Fruit fly (Drosophila melanogaster) whole organism, prepupa: ENCODE results near the gene CG18814.
A peak's percentile ranks its signal among the peaks of the same experiment; 100 is the strongest.

ENCODE experiments used
- Blimp-1 ChIP-seq: fragments of 200-800 bp; sonication (Bioruptor generic); optimal IDR thresholded peaks from 3 replicates; lab custom pipeline; 2017; ENCODE audit warnings: missing biosample characterization, missing genetic modification characterization, mild to moderate bottlenecking, moderate library complexity, missing genetic modification reagents
- CG10631 ChIP-seq: fragments of 200-800 bp; sonication (Bioruptor generic); optimal IDR thresholded peaks from 2 replicates; lab custom pipeline; 2016; ENCODE audit warnings: missing biosample characterization, missing genetic modification characterization
- CG11902 ChIP-seq: fragments of 200-800 bp; sonication (Bioruptor generic); optimal IDR thresholded peaks from 3 replicates; lab custom pipeline; 2016; ENCODE audit warnings: missing biosample characterization, missing genetic modification characterization
- CG31627 ChIP-seq: fragments of 200-800 bp; sonication (Bioruptor generic); optimal IDR thresholded peaks from 3 replicates; lab custom pipeline; 2016; ENCODE audit warnings: missing biosample characterization, missing genetic modification characterization
- CG32006 ChIP-seq: fragments of 200-800 bp; sonication (Bioruptor generic); optimal IDR thresholded peaks from 3 replicates; lab custom pipeline; 2017; ENCODE audit warnings: missing biosample characterization, mild to moderate bottlenecking, missing genetic modification characterization
- CG4318 ChIP-seq: fragments of 200-800 bp; sonication (Bioruptor generic); optimal IDR thresholded peaks from 3 replicates; lab custom pipeline; 2017; ENCODE audit warnings: missing biosample characterization, mild to moderate bottlenecking, missing genetic modification characterization
- CG6163 ChIP-seq: fragments of 200-800 bp; sonication (Bioruptor generic); IDR thresholded peaks from 3 replicates; pipeline ENCODE4 v1.3.6; 2022; ENCODE audit warnings: missing biosample characterization, missing genetic modification characterization
- CG6276 ChIP-seq: fragments of 200-800 bp; sonication (Bioruptor generic); optimal IDR thresholded peaks from 2 replicates; lab custom pipeline; 2017; ENCODE audit warnings: missing biosample characterization, mild to moderate bottlenecking, missing genetic modification characterization
- CG6808 ChIP-seq: fragments of 200-800 bp; sonication (Bioruptor generic); optimal IDR thresholded peaks from 3 replicates; lab custom pipeline; 2017; ENCODE audit warnings: missing biosample characterization, missing genetic modification characterization, mild to moderate bottlenecking, moderate library complexity, missing genetic modification reagents
- CG8119 ChIP-seq: fragments of 200-800 bp; sonication (Bioruptor generic); IDR thresholded peaks from 3 replicates; pipeline ENCODE4 v1.3.6; 2022; ENCODE audit warnings: missing biosample characterization, missing genetic modification characterization
- CG8319 ChIP-seq: fragments of 200-800 bp; sonication (Bioruptor generic); optimal IDR thresholded peaks from 3 replicates; lab custom pipeline; 2016; ENCODE audit warnings: missing biosample characterization, missing genetic modification characterization
- CG8632 ChIP-seq: fragments of 200-800 bp; sonication (Bioruptor generic); optimal IDR thresholded peaks from 3 replicates; lab custom pipeline; 2016; ENCODE audit warnings: missing biosample characterization, missing genetic modification characterization
- Eip75B ChIP-seq: fragments of 200-800 bp; sonication (Bioruptor generic); optimal IDR thresholded peaks from 3 replicates; lab custom pipeline; 2016; ENCODE audit warnings: missing biosample characterization, missing genetic modification characterization
- Eip78C ChIP-seq: fragments of 200-800 bp; sonication (Bioruptor generic); peaks from one replicate; lab custom pipeline; 2016; ENCODE audit warnings: missing biosample characterization, missing genetic modification characterization
- Eip93F ChIP-seq: fragments of 200-800 bp; sonication (Bioruptor generic); optimal IDR thresholded peaks from 2 replicates; lab custom pipeline; 2016; ENCODE audit warnings: missing biosample characterization, mild to moderate bottlenecking, missing genetic modification characterization
- Ets21C ChIP-seq: fragments of 200-800 bp; sonication (Bioruptor generic); optimal IDR thresholded peaks from 3 replicates; lab custom pipeline; 2016; ENCODE audit warnings: missing biosample characterization, missing genetic modification characterization
- Ets96B ChIP-seq: fragments of 200-800 bp; optimal IDR thresholded peaks from 2 replicates; lab custom pipeline; 2019; ENCODE audit warnings: missing biosample characterization, mild to moderate bottlenecking, missing genetic modification characterization, moderate library complexity
- Hr39 ChIP-seq: fragments of 200-800 bp; sonication (Bioruptor generic); optimal IDR thresholded peaks from 2 replicates; lab custom pipeline; 2016; ENCODE audit warnings: missing biosample characterization, missing genetic modification characterization
- Met ChIP-seq: fragments of 200-800 bp; sonication (Bioruptor generic); optimal IDR thresholded peaks from 3 replicates; lab custom pipeline; 2016; ENCODE audit warnings: missing biosample characterization, missing genetic modification characterization
- Smox ChIP-seq: fragments of 200-800 bp; sonication (Bioruptor generic); optimal IDR thresholded peaks from 3 replicates; lab custom pipeline; 2016; ENCODE audit warnings: missing biosample characterization, missing genetic modification characterization
- Sox102F ChIP-seq: fragments of 200-800 bp; sonication (Bioruptor generic); optimal IDR thresholded peaks from 2 replicates; lab custom pipeline; 2016; ENCODE audit warnings: missing biosample characterization, mild to moderate bottlenecking, missing genetic modification characterization
- acj6 ChIP-seq: fragments of 200-800 bp; sonication (Bioruptor generic); optimal IDR thresholded peaks from 3 replicates; lab custom pipeline; 2016; ENCODE audit warnings: missing biosample characterization, missing genetic modification characterization
- dsx ChIP-seq: fragments of 200-800 bp; optimal IDR thresholded peaks from 3 replicates; lab custom pipeline; 2019; ENCODE audit warnings: missing biosample characterization, mild to moderate bottlenecking, missing genetic modification characterization, moderate library complexity; ENCODE audit not compliant: poor library complexity, severe bottlenecking
- eg ChIP-seq: fragments of 200-800 bp; sonication (Bioruptor generic); IDR thresholded peaks from 3 replicates; pipeline ENCODE4 v1.3.6; 2022; ENCODE audit warnings: missing biosample characterization, missing genetic modification characterization
- fd59A ChIP-seq: fragments of 200-800 bp; sonication (Bioruptor generic); optimal IDR thresholded peaks from 2 replicates; lab custom pipeline; 2017; ENCODE audit warnings: missing biosample characterization, mild to moderate bottlenecking, missing genetic modification characterization, missing genetic modification reagents
- fkh ChIP-seq: fragments of 200-800 bp; sonication (Bioruptor generic); optimal IDR thresholded peaks from 3 replicates; lab custom pipeline; 2017; ENCODE audit warnings: missing biosample characterization, mild to moderate bottlenecking, missing genetic modification characterization, moderate library complexity
- pdm3 ChIP-seq: fragments of 200-800 bp; sonication (Bioruptor generic); optimal IDR thresholded peaks from 3 replicates; lab custom pipeline; 2016; ENCODE audit warnings: missing biosample characterization, missing genetic modification characterization
- svp ChIP-seq: fragments of 200-800 bp; sonication (Bioruptor generic); peaks from one replicate; lab custom pipeline; 2016; ENCODE audit warnings: missing biosample characterization, missing genetic modification characterization

Gene CG18814

DNA sequence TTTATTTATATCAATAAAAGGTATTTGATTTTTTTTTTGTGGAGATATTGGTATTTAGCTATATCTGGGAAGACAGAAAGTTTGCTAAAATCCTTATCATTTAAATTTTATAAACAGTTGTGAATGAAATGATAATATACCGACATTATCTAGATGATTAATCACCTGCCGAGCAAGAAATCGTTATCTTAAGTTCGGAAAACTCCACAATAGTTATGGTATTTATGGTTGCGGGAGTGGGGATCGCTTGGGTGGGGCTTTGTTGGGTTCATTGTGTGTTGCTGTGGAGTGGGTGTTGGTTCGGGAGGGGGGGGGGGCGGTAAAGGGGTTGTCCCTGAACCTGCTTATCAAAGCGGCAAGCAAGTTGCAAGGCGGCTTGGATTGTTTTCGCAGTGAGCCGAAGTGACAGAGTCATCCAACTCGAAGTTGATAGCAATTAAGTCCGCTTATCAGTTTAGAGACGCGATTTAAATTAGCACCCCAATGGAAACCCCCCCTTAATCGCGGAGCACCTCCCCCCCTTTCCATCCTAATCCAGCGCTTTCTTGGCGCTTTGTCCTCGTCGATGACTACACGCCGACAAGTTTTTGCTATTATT, 22.7 kb downstream of the CG18814 start:
- TF ChIP-seq dsx (no peak), Met (no peak)

DNA sequence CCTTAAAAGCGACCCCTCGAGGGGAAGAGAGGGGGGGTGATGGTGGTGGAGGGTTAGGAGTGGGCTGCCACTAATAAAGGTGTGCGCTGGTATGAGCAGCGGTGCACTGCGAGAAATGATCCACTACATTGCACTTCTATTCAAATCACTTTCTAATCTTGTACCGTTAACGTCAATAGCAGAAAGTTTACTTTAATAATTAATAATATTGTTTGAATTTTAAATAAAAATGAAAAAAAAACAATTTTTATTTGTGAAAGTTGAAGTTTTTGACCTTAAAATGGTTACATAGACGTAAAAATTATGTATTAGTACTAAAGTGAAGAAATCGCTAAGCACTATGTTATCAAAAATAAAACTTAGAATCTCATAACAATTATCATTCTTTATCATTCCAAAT, 23.2 kb downstream of the CG18814 start:
- TF ChIP-seq CG6276 (GFP tag; lab: Kevin White, UChicago) (peak; percentile 7), CG32006 (GFP tag; lab: Kevin White, UChicago) (peak; percentile 37), CG8119 (0 out of 3 replicates have a peak, but pooled peaks have one; percentile 14), Ets96B (tag; lab: Kevin White, UChicago) (no peak), Ets21C (GFP tag; lab: Kevin White, UChicago) (no peak), Eip78C (GFP tag; lab: Kevin White, UChicago) (peak; percentile 30), Eip93F (GFP tag; lab: Kevin White, UChicago) (no peak), CG6163 (GFP tag; lab: Robert Waterston, UW) (0 out of 3 replicates have a peak, but pooled peaks have one; percentile 20), svp (GFP tag; lab: Kevin White, UChicago) (peak; percentile 18), Eip75B (GFP tag; lab: Kevin White, UChicago) (no peak), eg (GFP tag; lab: Robert Waterston, UW) (peak; percentile 23; the same call in 1 of the 3 replicates)
- TF ChIP-seq, all 60 proteins: peak for 7

DNA sequence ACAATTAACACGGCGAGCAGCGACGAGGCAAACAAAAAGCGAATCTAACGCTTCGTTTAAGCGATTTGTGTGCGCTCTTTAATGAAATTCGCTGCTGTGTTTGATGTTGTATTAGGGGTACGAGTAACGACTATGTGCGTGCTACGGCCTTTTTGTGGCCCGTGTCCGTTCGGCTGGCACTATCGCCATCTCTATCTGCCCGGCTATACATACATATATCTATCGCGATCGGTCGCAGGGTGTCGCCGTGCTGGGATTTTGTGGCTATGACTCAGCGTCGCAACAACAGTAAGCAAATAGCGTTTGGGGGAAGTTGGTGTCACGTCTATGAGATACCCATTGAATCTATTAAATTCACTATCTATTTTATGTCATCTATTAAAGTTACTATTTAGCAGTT, 24.1 kb downstream of the CG18814 start:
- no peak for TF ChIP-seq CG6808
- peak; percentile 65 for TF ChIP-seq fkh (GFP tag; lab: Kevin White, UChicago)

DNA sequence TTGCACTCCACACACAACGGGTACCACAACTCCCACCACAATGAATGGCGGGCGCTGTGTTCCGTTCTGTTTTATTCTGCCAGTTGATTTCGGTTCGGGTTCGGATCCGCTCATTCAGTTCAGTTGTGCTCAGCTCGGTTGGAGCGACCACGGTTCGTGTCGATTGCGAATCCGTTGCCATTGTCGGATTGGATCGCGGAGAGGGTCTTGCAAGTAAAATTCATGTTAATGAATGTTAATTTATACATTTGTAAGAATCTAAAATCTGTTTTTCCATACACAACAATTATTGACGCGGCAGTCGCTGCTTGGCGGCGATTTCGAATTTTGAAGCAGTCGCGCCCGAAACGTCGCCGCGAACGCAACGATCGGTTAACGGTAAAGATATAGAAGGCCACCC, 24.9 kb downstream of the CG18814 start, which contains the start of gene Gagr:
Gagr (plus strand) TSS at position 81 of the 400 bp plus-strand sequence.
- TF ChIP-seq CG11902 = no peak
- TF ChIP-seq svp (GFP tag; lab: Kevin White, UChicago) = peak; percentile 22
- TF ChIP-seq, all 60 proteins: peak for 1

DNA sequence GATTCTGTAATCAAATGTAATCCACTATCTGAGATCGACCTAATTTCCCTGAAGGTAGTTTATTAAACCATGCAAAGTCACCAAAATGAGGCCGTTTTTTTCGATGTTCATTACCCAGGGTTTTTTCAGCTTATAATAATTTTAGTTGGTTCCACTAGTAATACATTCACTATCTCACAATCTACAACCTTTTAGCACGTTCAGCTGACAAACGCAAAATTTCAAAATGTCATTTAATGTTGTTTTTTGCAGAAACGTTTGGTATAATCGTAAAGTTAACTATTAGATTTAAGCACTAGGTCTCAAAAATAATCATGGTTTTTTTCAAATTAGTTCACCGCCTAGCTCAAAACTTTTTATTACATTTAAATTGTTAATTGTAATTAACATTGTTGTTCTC, 30.5 kb downstream of the CG18814 start, which contains the start of gene CG44836:
CG44836 (minus strand) TSS at position 101 of the 400 bp plus-strand sequence.
- TF ChIP-seq Blimp-1 = no peak

DNA sequence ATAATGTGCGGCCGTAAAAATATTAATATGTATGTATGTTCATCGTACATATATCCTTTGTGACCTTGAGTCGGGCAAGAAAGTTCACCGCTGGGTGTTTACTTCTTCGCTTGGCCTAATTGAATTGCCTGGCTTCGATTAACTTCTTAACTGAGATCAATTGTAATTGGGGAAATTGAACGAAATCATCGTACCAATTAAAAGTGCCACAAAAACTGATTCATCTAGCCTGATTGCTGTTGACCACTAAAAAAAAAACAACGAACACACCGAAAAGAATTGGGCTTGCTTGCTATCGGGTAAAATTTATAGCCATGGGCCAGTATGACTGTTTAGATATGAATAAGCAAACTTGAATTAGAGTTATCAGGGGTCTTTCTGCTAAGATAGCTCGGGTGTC, 32.6 kb downstream of the CG18814 start:
- TF ChIP-seq svp (GFP tag; lab: Kevin White, UChicago) (peak; percentile 60), CG31627 (no peak)

DNA sequence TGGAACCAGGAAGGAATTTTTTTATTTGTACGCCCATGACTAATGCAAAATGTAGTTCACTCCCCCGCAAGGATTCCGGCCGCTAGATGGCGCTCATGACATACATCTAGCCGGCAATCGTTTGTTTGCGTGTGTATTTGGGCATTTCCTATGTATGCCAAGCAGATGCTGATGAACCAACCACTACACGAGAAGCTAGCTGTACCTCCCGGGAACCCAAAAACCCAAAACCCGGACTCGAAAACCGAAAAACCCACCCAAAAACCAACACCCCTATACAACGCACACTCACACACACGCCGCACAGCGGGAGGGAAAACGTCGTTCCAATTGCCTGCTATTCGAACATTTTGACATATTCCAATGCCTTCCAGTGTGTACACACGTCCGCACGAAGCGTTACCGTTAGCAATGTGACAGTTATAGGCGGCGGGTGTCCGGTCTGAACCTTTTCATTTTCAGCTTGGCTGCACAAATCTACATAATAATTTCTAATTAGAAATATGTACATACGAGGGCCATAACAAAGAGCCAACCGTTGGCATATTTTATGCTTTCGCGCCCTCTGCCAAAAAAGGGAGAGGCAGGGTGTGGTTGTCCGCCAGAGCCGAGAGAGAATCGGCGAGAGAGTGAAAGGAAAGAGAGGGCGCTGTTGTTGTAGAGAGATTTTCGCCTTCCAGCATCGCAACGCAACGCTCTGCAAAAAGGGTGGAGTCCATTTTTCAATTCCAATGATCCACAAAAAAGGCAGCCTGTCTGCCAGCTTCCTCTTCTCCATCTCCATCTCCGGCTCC, 38.4 kb downstream of the CG18814 start:
- no peak for TF ChIP-seq fd59A (GFP tag; lab: Kevin White, UChicago)
- TF ChIP-seq Hr39 (GFP tag; lab: Kevin White, UChicago) = no peak
- no peak for TF ChIP-seq CG8319
- TF ChIP-seq acj6 = no peak
- TF ChIP-seq svp (GFP tag; lab: Kevin White, UChicago) = peak; percentile 75
- TF ChIP-seq pdm3 (GFP tag; lab: Kevin White, UChicago) = no peak
- no peak for TF ChIP-seq CG6808
- TF ChIP-seq CG8632 (GFP tag; lab: Kevin White, UChicago) = no peak
- TF ChIP-seq fkh (GFP tag; lab: Kevin White, UChicago) = no peak
- TF ChIP-seq Smox (GFP tag; lab: Kevin White, UChicago) = no peak
- TF ChIP-seq CG10631 (GFP tag; lab: Kevin White, UChicago) = peak; percentile 40
- no peak for TF ChIP-seq Sox102F (GFP tag; lab: Kevin White, UChicago)
- TF ChIP-seq dsx = no peak
- TF ChIP-seq eg (GFP tag; lab: Robert Waterston, UW) = no peak
- TF ChIP-seq CG4318 (GFP tag; lab: Kevin White, UChicago) = no peak
- no peak for TF ChIP-seq Eip78C (GFP tag; lab: Kevin White, UChicago)
- TF ChIP-seq, all 60 proteins: peak for 2
